Worm (Caenorhabditis elegans) whole organism, L3 larva: ENCODE results near the gene B0336.13.

Experiments
- ama-1 ChIP-seq: fragments of 150-350 bp; optimal IDR thresholded peaks from 2 replicates; lab custom pipeline; 2018
- elt-1 ChIP-seq: fragments of 150-350 bp; optimal IDR thresholded peaks from 2 replicates; lab custom pipeline; 2014; ENCODE audit warnings: missing biosample characterization, missing genetic modification characterization
- fkh-2 ChIP-seq: fragments of 150-350 bp; optimal IDR thresholded peaks from 2 replicates; lab custom pipeline; 2014; ENCODE audit warnings: missing biosample characterization, missing genetic modification reagents, missing genetic modification characterization
- zag-1 ChIP-seq: fragments of 150-350 bp; optimal IDR thresholded peaks from 2 replicates; lab custom pipeline; 2014; ENCODE audit warnings: missing biosample characterization, missing genetic modification characterization

ce11 chrIII:5656941-5657340 lies 36.9 kb upstream of the B0336.13 start, which contains the start of gene sdz-21:
- TF ChIP-seq ama-1 (lab: Kevin White, UChicago): no peak
- TF ChIP-seq elt-1 (tag; lab: Kevin White, UChicago): no peak
- TF ChIP-seq fkh-2 (tag; lab: Kevin White, UChicago): no peak
- TF ChIP-seq zag-1 (tag; lab: Kevin White, UChicago): no peak
